Worm (Caenorhabditis elegans) whole organism, late embryonic: ENCODE results near the gene fbxb-45.
"Not testable (repeated sequence)": the region's sequence is repeated elsewhere in the genome, so short reads cannot be mapped to it uniquely, and the experiment has no call there.

Experiments
- C08G9.2 ChIP-seq: sonication (generic microtip); optimal IDR thresholded peaks from 2 replicates; lab custom pipeline; 2016; ENCODE audit warnings: mild to moderate bottlenecking, missing genetic modification characterization, moderate library complexity, missing compliant biosample characterization
- C38D4.7 ChIP-seq: fragments of 200-800 bp; sonication (Bioruptor generic); optimal IDR thresholded peaks from 2 replicates; lab custom pipeline; 2018; ENCODE audit warnings: mild to moderate bottlenecking, missing genetic modification characterization, moderate library complexity, missing compliant biosample characterization
- K09A11.1 ChIP-seq: sonication (generic microtip); optimal IDR thresholded peaks from 2 replicates; lab custom pipeline; 2017; ENCODE audit warnings: antibody characterized with exemption, mild to moderate bottlenecking, missing genetic modification characterization, missing compliant biosample characterization; ENCODE audit not compliant: insufficient read depth
- ahr-1 ChIP-seq: sonication (generic microtip); optimal IDR thresholded peaks from 2 replicates; lab custom pipeline; 2016; ENCODE audit warnings: missing genetic modification characterization, missing compliant biosample characterization
- ama-1 ChIP-seq: fragments of 150-350 bp; optimal IDR thresholded peaks from 2 replicates; lab custom pipeline; 2014
- ceh-18 ChIP-seq: sonication (generic microtip); optimal IDR thresholded peaks from 2 replicates; lab custom pipeline; 2016; ENCODE audit warnings: missing genetic modification characterization, missing compliant biosample characterization
- ceh-19 ChIP-seq: fragments of 200-800 bp; sonication (Bioruptor generic); optimal IDR thresholded peaks from 2 replicates; lab custom pipeline; 2018; ENCODE audit warnings: mild to moderate bottlenecking, missing genetic modification characterization, missing compliant biosample characterization
- ceh-2 ChIP-seq: sonication (generic microtip); optimal IDR thresholded peaks from 2 replicates; lab custom pipeline; 2016; ENCODE audit warnings: missing genotype, missing genetic modification characterization, missing compliant biosample characterization
- ceh-24 ChIP-seq: sonication (generic microtip); optimal IDR thresholded peaks from 2 replicates; lab custom pipeline; 2016; ENCODE audit warnings: mild to moderate bottlenecking, missing genetic modification characterization, missing compliant biosample characterization
- ceh-30 ChIP-seq: fragments of 150-350 bp; optimal IDR thresholded peaks from 2 replicates; lab custom pipeline; 2014; ENCODE audit warnings: missing biosample characterization, missing genetic modification characterization
- ceh-34 ChIP-seq: sonication (generic microtip); optimal IDR thresholded peaks from 2 replicates; lab custom pipeline; 2016; ENCODE audit warnings: mild to moderate bottlenecking, missing genetic modification characterization, missing compliant biosample characterization
- ceh-45 ChIP-seq: fragments of 200-800 bp; sonication (Bioruptor generic); IDR thresholded peaks from 2 replicates; pipeline ENCODE4 v1.3.6; 2022; ENCODE audit warnings: missing genetic modification reagents, missing genetic modification characterization, missing compliant biosample characterization
- elt-2 ChIP-seq: sonication (generic microtip); optimal IDR thresholded peaks from 2 replicates; lab custom pipeline; 2016; ENCODE audit warnings: missing genetic modification reagents, missing genetic modification characterization, missing compliant biosample characterization
- elt-4 ChIP-seq: sonication (generic microtip); optimal IDR thresholded peaks from 2 replicates; lab custom pipeline; 2016; ENCODE audit warnings: missing genetic modification characterization, missing compliant biosample characterization
- eyg-1 ChIP-seq: sonication (generic microtip); optimal IDR thresholded peaks from 2 replicates; lab custom pipeline; 2016; ENCODE audit warnings: missing genotype, missing genetic modification characterization, missing compliant biosample characterization
- fax-1 ChIP-seq: sonication (generic microtip); optimal IDR thresholded peaks from 2 replicates; lab custom pipeline; 2016; ENCODE audit warnings: missing genotype, missing genetic modification characterization, missing compliant biosample characterization
- hlh-15 ChIP-seq: sonication (generic microtip); optimal IDR thresholded peaks from 2 replicates; lab custom pipeline; 2016; ENCODE audit warnings: missing genetic modification characterization, missing compliant biosample characterization
- hlh-8 ChIP-seq: sonication (generic microtip); optimal IDR thresholded peaks from 2 replicates; lab custom pipeline; 2016; ENCODE audit warnings: missing genotype, missing genetic modification characterization, missing compliant biosample characterization
- lim-6 ChIP-seq: sonication (generic microtip); optimal IDR thresholded peaks from 2 replicates; lab custom pipeline; 2016; ENCODE audit warnings: missing genetic modification characterization, missing compliant biosample characterization
- lin-11 ChIP-seq: fragments of 200-800 bp; sonication (Bioruptor generic); optimal IDR thresholded peaks from 2 replicates; lab custom pipeline; 2018; ENCODE audit warnings: mild to moderate bottlenecking, missing genetic modification characterization, missing compliant biosample characterization
- mec-3 ChIP-seq: sonication (generic microtip); optimal IDR thresholded peaks from 2 replicates; lab custom pipeline; 2016; ENCODE audit warnings: borderline replicate concordance, missing genetic modification characterization, missing compliant biosample characterization
- nfya-1 ChIP-seq: sonication (generic microtip); optimal IDR thresholded peaks from 2 replicates; lab custom pipeline; 2017; ENCODE audit warnings: missing genetic modification characterization, mild to moderate bottlenecking, missing compliant biosample characterization, antibody characterized with exemption, moderate library complexity
- npax-4 ChIP-seq: sonication (generic microtip); optimal IDR thresholded peaks from 2 replicates; lab custom pipeline; 2016; ENCODE audit warnings: missing genetic modification characterization, missing compliant biosample characterization
- pag-3 ChIP-seq: sonication (generic microtip); optimal IDR thresholded peaks from 2 replicates; lab custom pipeline; 2016; ENCODE audit warnings: missing compliant biosample characterization, missing genetic modification characterization, borderline replicate concordance
- pros-1 ChIP-seq: fragments of 150-350 bp; optimal IDR thresholded peaks from 2 replicates; lab custom pipeline; 2014; ENCODE audit warnings: missing biosample characterization, missing genetic modification reagents, missing genetic modification characterization
- rnt-1 ChIP-seq: sonication (generic microtip); optimal IDR thresholded peaks from 2 replicates; lab custom pipeline; 2016; ENCODE audit warnings: missing genetic modification characterization, missing compliant biosample characterization
- sox-2 ChIP-seq: fragments of 200-800 bp; sonication (Bioruptor generic); IDR thresholded peaks from 2 replicates; pipeline ENCODE4 v1.3.6; 2022; ENCODE audit warnings: missing genetic modification reagents, missing genetic modification characterization, missing compliant biosample characterization
- syd-9 ChIP-seq: sonication (generic microtip); optimal IDR thresholded peaks from 2 replicates; lab custom pipeline; 2016; ENCODE audit warnings: mild to moderate bottlenecking, missing genetic modification characterization, moderate library complexity, missing compliant biosample characterization
- ttx-3 ChIP-seq: sonication (generic microtip); optimal IDR thresholded peaks from 2 replicates; lab custom pipeline; 2016; ENCODE audit warnings: missing genetic modification reagents, missing genetic modification characterization, missing compliant biosample characterization
- unc-55 ChIP-seq: sonication (generic microtip); optimal IDR thresholded peaks from 2 replicates; lab custom pipeline; 2017; ENCODE audit warnings: missing biosample characterization, missing genetic modification reagents, missing genetic modification characterization
- unc-86 ChIP-seq: sonication (generic microtip); optimal IDR thresholded peaks from 2 replicates; lab custom pipeline; 2016; ENCODE audit warnings: missing genetic modification characterization, missing compliant biosample characterization
- zip-5 ChIP-seq: sonication (generic microtip); optimal IDR thresholded peaks from 2 replicates; lab custom pipeline; 2016; ENCODE audit warnings: missing genetic modification characterization, missing compliant biosample characterization

fbxb-45 gene

DNA sequence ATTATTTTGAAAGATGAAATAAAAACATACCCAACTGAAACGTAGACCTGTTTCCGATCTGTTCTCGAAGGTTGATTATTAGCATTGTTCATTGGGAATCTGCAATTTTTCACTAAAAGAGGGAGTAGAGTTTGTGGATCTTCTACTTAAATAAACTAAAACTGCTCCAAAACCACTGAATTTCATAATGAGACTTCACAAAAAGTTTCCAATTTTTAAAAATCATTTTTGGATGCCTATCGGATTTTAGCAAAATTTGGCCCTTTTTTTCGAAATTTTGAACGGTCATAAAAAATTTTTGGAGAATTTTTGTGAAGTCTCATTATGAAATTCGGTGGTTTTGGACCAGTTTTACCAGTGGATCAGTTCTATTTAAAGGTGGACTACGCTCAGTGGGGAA, 23.1 kb upstream of the fbxb-45 start, which contains the start of gene K02E7.10:
Gene K02E7.10, minus strand, starts transcription at position 101 of the 400 bp plus-strand sequence.
- TF ChIP-seq K09A11.1 (tag; lab: Kevin White, UChicago) (no peak), elt-4 (tag; lab: Kevin White, UChicago) (no peak), lim-6 (tag; lab: Kevin White, UChicago) (no peak), ceh-45 (GFP tag; lab: Robert Waterston, UW) (no peak), ceh-30 (tag; lab: Kevin White, UChicago) (no peak), hlh-15 (tag; lab: Kevin White, UChicago) (no peak), ama-1 (no peak), ceh-2 (tag; lab: Kevin White, UChicago) (no peak)

DNA sequence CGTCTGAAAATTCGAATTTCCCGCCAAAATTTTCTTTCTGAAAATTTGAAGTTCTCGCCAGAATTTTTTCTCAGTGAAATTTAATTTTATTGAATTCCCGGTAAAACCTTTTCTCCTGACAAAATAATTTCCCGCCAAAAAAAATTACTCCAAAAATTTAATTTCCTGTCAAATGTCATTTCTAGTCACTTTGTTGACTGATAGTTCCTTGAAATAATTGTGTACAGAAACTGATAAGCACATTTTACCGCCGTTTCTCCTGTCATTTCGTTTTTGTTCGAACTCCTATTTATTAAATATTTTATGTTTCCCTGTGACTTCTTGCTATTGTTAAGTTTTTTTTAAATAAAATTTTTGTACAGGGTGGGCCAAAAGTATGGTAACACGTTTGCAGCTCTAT, 20.1 kb upstream of the fbxb-45 start:
- TF ChIP-seq lin-11 (tag; lab: Kevin White, UChicago), result no peak

DNA sequence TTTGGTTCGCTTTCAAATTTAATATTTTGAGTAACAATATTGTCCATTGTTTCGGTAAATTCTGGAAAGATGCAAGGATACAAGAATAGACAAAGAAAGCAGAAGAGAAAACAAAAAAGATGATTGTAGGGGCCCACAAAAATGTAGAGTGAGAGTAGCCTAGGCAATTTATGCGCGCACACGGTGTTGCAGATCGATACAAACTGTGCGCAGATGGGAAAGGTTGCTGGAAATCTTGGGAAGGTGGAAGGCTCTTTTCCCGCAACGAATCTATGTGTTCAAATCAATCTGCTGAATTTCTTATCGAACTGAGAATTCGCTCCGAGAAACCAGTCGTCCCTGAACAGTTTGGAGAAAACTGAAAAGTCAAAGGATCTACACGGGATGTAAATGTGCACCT, 16.9 kb upstream of the fbxb-45 start, which contains the start of gene btb-10:
Gene btb-10, minus strand, starts transcription at position 101 of the 400 bp plus-strand sequence.
- not testable (repeated sequence) for TF ChIP-seq ceh-45 (GFP tag; lab: Robert Waterston, UW); pag-3 (tag; lab: Kevin White, UChicago); ceh-19 (GFP tag; lab: Kevin White, UChicago)

DNA sequence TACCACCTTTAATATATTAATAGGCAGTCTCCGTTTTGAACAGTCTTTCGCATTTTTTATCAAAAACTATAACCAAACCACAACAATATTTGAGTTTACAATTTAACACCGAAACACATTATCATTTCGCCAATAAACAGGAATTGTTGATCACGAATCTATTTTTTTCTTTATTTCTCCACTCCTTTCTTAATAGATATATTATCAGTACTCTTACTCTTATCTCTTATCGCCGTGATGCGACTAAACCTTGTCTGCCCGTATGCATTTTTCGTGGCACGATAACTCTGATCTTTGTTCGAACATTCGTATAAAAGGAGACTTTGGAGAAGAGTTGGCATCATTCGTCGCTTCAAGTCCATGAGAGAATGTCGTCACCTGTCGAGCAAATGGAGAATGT, 13.0 kb upstream of the fbxb-45 start:
- TF ChIP-seq ttx-3 (tag; lab: Kevin White, UChicago), result no peak
- TF ChIP-seq elt-2, result peak; percentile 94

DNA sequence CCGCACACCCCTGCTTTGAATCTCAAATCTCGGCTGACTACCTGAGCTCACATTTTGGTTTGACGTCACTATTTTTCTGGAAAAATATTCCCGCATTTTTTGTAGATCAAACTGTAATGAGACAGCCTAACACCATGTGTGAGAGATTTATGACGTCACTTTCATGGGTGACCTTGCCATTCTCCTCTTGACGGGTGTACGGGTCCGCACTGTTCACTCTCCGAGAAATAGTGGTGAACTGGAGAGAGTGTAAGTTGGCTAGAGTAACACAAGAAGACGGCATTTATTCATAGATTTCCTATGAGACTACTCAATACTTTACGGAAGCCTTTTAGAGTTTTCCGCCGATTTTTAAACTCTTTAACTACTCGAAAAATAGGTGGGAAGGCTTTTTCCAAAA, 10.9 kb upstream of the fbxb-45 start, which contains the start of gene K02E7.7:
Gene K02E7.7, plus strand, starts transcription at position 301 of the 400 bp plus-strand sequence.
- not testable (repeated sequence) for TF ChIP-seq ahr-1, pros-1, mec-3 (tag; lab: Kevin White, UChicago)

DNA sequence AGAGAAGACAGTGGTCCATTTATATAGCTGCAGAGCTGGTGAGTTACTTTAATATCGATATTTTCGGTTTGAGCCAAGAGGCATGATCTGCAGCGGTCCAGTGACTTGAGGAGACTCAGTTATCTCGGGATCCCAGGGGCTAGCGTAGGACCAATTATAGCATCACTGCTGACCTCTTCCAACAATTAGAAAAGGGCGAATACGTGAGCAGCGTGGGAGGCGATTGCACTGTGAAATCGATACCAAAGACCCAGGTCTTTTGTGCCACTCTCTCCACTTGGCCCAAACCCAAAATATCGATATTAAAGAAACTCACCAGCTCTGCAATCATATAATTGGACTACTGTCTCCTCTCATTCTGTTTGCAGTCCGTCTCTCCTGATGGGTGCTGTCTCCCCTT, 6.0 kb upstream of the fbxb-45 start, which contains the start of gene fbxb-40:
Gene fbxb-40, minus strand, starts transcription at position 101 of the 400 bp plus-strand sequence.
- TF ChIP-seq elt-4 (tag; lab: Kevin White, UChicago) (no peak), hlh-8 (tag; lab: Kevin White, UChicago) (no peak), K09A11.1 (tag; lab: Kevin White, UChicago) (no peak), ceh-34 (no peak), unc-55 (GFP tag; lab: Kevin White, UChicago) (no peak), zip-5 (tag; lab: Kevin White, UChicago) (no peak), ceh-45 (GFP tag; lab: Robert Waterston, UW) (no peak), ceh-24 (tag; lab: Kevin White, UChicago) (no peak), ceh-18 (tag; lab: Kevin White, UChicago) (no peak), fax-1 (tag; lab: Kevin White, UChicago) (no peak), eyg-1 (no peak), pros-1 (tag; lab: Kevin White, UChicago) (no peak), npax-4 (tag; lab: Kevin White, UChicago) (no peak), ceh-30 (tag; lab: Kevin White, UChicago) (no peak), C08G9.2 (tag; lab: Kevin White, UChicago) (no peak), nfya-1 (tag; lab: Kevin White, UChicago) (no peak), sox-2 (no peak), rnt-1 (tag; lab: Kevin White, UChicago) (no peak)

DNA sequence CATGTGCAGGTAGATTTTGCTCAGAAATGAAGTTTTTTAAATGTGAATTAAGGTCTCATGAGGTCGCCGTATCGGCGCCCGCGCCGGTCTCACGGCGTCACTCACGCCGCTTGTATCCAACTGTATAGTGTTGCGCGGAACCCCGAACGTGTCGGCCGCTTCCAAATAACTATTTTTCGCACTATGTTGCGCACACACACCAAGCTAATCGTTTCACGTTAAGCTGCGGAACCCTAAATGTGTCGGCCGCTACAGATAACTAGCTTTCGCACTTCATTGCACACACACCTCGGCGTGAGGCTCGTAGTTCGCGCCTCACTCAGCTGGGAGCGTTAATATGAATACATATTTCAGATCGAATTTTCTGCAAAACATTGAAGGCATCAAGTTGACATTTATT, 3.1 kb upstream of the fbxb-45 start:
- TF ChIP-seq ceh-24 (tag; lab: Kevin White, UChicago) (no peak), syd-9 (tag; lab: Kevin White, UChicago) (no peak), C38D4.7 (no peak), unc-86 (tag; lab: Kevin White, UChicago) (no peak)
